Fruit fly (Drosophila melanogaster) Kc167 (cell line): ENCODE data around the gene CG13053.

ENCODE experiments used
- Myc ChIP-seq: fragments of >200 bp; optimal IDR thresholded peaks from 2 replicates; lab custom pipeline; 2017; ENCODE audit warnings: missing external identifiers
- Sin3A ChIP-seq: fragments of >200 bp; optimal IDR thresholded peaks from 2 replicates; lab custom pipeline; 2018; ENCODE audit warnings: missing external identifiers
- h ChIP-seq: fragments of >200 bp; optimal IDR thresholded peaks from 3 replicates; lab custom pipeline; 2018; ENCODE audit warnings: missing external identifiers
- insv ChIP-seq: fragments of >200 bp; optimal IDR thresholded peaks from 3 replicates; lab custom pipeline; 2018; ENCODE audit warnings: missing external identifiers
- psq ChIP-seq: fragments of >200 bp; optimal IDR thresholded peaks from 2 replicates; lab custom pipeline; 2017; ENCODE audit warnings: missing external identifiers
- ttk ChIP-seq: sonication (Bioruptor generic); optimal IDR thresholded peaks from 2 replicates; lab custom pipeline; 2017; ENCODE audit warnings: missing external identifiers

CG13053 gene

DNA sequence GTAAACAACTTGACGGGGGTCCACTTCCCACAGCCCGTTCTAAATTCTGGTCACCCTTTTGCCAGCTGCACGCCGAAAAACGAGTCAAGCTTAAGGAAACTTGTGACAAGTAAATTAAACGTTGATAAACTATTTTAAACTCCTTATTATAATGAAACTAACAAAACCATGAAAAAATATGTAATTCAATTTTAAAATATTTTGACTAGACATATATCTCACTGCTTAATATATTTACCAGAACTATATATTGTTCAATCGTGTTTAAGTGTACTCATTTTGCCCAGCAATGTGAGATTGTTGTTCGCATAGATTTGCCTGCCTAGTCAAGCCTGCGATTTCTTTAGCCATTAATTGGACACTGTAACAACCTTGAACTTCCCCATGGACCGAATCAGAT lies at the start of gene CG13053:
Gene CG13053, minus strand, starts transcription at position 171 of the 400 bp plus-strand sequence.
- TF ChIP-seq psq (lab: Kevin White, UChicago) = no peak
- TF ChIP-seq h (lab: Kevin White, UChicago) = no peak
- no peak for TF ChIP-seq ttk (lab: Kevin White, UChicago)
- TF ChIP-seq Sin3A = no peak
- TF ChIP-seq insv (lab: Kevin White, UChicago) = no peak
- no peak for TF ChIP-seq Myc (lab: Kevin White, UChicago)

DNA sequence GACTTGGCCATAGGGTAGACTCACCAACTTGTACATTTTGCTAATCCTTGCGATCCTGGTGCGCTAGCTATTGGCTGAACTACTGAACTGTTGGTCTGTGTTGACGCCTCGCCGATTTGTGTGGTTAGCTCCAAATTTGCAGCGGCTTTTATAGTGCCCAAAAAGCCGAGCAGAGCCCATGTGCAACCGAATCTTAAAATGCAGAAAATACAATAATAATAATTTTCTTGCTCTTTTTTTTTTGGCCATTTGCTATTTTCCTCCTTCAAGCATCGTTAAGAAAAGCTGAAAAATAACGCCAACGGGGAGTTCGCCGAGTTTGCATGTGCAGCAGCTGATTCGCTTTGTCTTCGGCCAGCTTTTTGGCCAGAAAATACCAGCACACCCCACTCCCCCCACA lies 48.9 kb upstream of the CG13053 start, which contains the start of gene CG13042:
Gene CG13042, minus strand, starts transcription at position 101 of the 400 bp plus-strand sequence.
- TF ChIP-seq Myc (lab: Kevin White, UChicago) (no peak), insv (lab: Kevin White, UChicago) (no peak), psq (lab: Kevin White, UChicago) (no peak), ttk (lab: Kevin White, UChicago) (no peak), Sin3A (no peak), h (lab: Kevin White, UChicago) (no peak)

DNA sequence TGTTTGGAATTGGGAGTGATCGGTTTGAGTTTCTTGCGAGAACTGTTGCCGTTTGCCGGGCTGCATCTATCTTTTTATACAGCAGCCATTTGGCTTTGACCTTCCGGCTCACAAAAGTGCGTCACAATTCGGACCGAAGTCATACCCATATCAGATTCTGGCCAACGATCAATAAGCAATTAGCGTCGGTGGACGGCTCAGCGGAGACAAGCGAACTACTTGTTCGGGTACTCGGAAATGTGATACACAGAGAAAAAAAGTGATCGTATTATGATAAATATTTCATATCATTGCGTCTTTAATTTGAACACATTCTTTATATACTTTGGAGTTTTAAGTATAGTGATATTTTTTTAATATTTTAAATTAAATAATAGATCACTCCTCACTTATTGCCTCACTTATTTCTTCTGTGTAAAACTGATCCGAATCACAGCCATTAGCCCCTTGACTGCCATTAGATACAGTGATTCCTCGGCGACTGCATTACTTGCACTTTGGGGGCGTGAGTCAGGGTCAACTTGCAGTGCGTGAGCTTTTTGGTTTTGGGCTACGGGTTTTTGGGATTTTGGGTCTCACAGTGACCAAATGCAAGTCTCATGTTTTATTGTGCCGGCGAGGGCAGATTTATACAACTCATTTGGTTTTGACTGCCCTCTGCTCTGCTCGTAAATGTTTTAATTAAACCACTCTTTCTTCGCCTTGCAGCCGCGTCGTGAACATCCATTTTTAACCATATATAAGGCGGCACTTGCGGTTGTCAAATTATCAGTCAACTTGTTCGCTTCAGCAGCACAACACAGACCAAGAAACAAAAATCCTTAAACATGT lies 46.5 kb upstream of the CG13053 start, which contains the start of the genes CG13043 and CG13063:
Gene CG13043, minus strand, starts transcription at position 51 of the 831 bp plus-strand sequence.
Gene CG13063, plus strand, starts transcription at position 781 of the 831 bp plus-strand sequence.
- TF ChIP-seq h (lab: Kevin White, UChicago) (no peak), Sin3A (no peak), psq (lab: Kevin White, UChicago) (no peak), ttk (lab: Kevin White, UChicago) (no peak), insv (lab: Kevin White, UChicago) (no peak), Myc (lab: Kevin White, UChicago) (no peak)

DNA sequence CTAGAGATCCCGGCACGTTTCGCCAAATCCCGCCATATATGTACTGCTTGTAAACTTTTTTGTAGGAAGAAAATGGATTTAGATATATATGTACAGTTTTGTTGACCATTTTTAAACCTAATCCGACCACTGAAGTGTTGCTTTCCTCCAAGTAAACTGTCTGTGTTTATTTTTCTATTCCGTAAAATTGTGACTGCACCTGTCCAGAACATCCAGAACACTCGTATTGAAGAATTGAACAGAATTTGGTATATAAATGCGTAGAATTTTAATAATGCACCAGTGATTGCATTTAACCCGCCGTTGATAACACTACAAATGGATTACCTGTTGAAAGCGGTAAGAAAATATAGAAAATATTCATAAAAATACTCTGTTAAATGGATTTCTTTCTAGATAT lies 44.5 kb upstream of the CG13053 start, which contains the start of gene CG43249:
Gene CG43249, plus strand, starts transcription at position 301 of the 400 bp plus-strand sequence.
- TF ChIP-seq psq (lab: Kevin White, UChicago) (no peak), insv (lab: Kevin White, UChicago) (no peak)

DNA sequence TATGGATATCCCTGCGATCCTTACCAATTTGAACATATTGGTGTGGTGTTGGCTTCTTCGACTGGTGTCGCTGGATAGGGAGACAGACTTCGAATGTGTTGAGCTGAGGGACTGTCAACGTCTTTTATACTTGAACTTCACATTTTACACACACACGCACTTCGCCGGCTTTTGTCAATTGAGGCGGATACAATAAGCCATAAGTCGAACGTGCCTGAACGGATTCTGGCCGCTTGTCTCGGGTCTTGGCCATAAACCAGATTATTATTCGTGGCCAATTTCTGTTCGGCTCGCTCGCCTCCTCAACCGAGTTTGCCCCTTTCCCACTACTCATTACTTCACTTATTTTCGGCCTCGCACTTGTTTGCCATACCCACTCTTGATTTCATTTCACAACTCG lies 43.6 kb upstream of the CG13053 start, which contains the start of gene CG13044:
Gene CG13044, minus strand, starts transcription at position 101 of the 400 bp plus-strand sequence.
- TF ChIP-seq ttk (lab: Kevin White, UChicago) = no peak
- TF ChIP-seq Sin3A = no peak
- TF ChIP-seq psq (lab: Kevin White, UChicago) = no peak

DNA sequence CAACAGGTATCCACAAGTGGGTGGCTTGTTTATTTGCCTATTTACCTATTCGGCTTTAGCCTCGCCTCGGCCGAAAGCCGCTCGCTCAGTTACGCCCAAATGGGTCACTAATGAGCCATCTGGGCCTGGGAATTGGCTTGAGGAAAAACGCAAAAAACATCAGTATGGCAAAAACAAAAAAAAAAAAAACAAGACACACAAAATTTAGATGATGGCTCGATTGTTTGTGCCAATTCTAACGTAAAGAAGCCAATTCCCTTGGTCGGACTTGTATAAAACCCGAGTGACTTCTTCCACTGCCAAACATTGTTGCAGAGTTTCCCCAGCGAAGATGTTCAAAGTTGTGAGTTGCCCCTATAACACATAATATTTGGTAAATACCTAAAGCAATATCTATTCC lies 41.6 kb upstream of the CG13053 start, which contains the start of gene CG4982:
Gene CG4982, plus strand, starts transcription at position 301 of the 400 bp plus-strand sequence.
- no peak for TF ChIP-seq Sin3A
- TF ChIP-seq ttk (lab: Kevin White, UChicago) = no peak
- no peak for TF ChIP-seq h (lab: Kevin White, UChicago)
- TF ChIP-seq Myc (lab: Kevin White, UChicago) = no peak
- TF ChIP-seq insv (lab: Kevin White, UChicago) = no peak
- TF ChIP-seq psq (lab: Kevin White, UChicago) = no peak

DNA sequence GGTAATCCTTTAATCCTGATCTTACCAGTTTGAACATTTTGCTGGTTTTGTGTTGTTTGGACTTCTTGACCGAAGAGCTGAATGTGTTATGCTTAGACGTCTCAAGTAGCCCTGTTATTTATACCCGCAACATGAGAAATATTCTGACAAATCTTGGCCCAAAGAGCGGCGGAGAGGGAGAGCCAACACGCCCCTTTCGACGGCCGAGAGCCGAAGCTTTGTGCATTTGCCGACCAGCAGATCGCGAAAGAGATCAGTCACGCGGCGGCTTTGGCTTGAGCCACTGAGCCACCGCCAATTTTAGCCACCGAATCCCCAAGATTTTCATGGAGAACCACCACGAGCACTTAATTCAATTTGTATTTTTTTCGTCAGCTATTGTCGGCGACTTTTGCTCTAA lies 35.9 kb upstream of the CG13053 start, which contains the start of gene CG4962:
Gene CG4962, minus strand, starts transcription at position 101 of the 400 bp plus-strand sequence.
- no peak for TF ChIP-seq Sin3A
- no peak for TF ChIP-seq Myc (lab: Kevin White, UChicago)

DNA sequence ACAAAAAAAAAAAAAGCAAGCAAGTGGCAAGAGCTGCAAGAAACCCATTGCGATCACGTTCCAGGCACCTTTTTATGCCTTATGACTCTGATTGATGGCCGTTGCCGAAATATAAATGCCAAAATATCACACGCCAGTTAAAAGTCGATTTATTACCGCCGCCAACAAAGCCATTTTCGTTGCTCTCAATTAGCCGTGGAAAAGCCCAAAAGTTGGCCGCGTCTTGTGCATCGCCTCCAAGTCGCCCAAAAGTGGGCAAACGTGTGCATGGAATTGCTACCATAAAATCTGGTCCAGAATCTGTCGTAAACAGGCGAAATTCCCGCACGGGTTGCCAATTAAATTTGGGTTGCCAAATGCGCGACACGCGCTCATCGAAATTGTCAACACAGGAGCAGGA lies 32.2 kb upstream of the CG13053 start:
- no peak for TF ChIP-seq ttk (lab: Kevin White, UChicago)
- no peak for TF ChIP-seq insv (lab: Kevin White, UChicago)
- no peak for TF ChIP-seq h (lab: Kevin White, UChicago)
- TF ChIP-seq psq (lab: Kevin White, UChicago) = no peak
- TF ChIP-seq Myc (lab: Kevin White, UChicago) = no peak
- no peak for TF ChIP-seq Sin3A

DNA sequence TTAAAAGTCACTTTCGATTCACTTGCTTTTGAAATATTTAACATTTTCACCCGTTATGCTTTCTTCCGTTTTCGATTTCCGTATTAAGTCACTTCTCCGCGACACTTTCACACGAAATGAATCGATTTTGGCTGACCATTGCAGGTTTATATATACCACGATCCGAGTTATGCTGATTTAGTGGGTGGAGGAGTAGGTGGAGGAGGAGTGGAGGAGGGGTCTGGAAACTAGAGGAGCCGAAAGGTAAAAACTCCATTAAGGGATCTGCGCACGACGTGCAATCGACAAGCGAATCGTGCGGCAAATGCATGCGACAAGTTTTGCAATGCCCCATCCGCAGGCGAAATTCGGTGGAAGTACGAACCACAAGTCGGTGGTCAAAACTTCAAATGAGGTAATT lies 31.3 kb upstream of the CG13053 start, which contains the start of gene CG13045:
Gene CG13045, minus strand, starts transcription at position 101 of the 400 bp plus-strand sequence.
- no peak for TF ChIP-seq ttk (lab: Kevin White, UChicago)

DNA sequence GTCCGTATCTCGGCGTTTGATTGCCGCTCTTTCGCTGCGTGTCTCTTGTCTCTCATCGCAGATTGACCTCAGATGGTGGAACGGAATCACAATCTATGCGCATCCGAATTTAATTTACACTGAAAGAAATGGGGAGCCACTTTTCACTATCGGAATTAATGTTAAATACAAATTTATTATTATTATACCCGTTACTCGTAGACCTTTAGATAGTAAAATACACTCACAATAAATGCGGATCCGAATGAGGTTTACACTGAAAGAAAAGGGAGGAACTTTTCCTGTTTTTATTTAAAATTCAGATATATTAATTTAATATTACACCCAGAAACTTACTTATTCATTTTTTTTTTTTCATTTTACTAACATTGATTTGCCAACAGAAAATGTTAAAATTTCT lies 29.5 kb upstream of the CG13053 start:
- TF ChIP-seq Myc (lab: Kevin White, UChicago) (no peak), ttk (lab: Kevin White, UChicago) (no peak)

DNA sequence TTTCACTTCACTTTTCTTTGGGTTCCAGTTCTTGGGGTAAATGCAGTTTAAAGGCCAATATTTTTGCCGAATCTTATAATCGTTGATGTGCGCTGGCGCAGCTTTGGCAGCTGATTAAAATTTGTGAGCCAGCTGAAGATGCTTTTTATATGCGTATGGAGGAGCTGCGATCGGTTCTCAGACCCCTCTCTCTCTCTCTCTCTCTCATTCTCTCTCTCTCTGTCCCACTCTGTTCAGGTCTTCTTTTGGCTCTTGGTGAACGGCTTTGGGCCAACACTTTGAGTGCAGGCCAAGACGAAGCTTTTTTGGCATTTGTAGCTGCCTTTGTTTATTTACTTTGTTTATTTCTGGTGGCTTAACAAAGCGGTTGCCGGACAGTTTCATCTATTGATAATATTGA lies 28.8 kb upstream of the CG13053 start, which contains the start of gene CG13046:
Gene CG13046, minus strand, starts transcription at position 101 of the 400 bp plus-strand sequence.
- TF ChIP-seq psq (lab: Kevin White, UChicago) (no peak), insv (lab: Kevin White, UChicago) (no peak), Myc (lab: Kevin White, UChicago) (no peak), Sin3A (no peak), ttk (lab: Kevin White, UChicago) (no peak)

DNA sequence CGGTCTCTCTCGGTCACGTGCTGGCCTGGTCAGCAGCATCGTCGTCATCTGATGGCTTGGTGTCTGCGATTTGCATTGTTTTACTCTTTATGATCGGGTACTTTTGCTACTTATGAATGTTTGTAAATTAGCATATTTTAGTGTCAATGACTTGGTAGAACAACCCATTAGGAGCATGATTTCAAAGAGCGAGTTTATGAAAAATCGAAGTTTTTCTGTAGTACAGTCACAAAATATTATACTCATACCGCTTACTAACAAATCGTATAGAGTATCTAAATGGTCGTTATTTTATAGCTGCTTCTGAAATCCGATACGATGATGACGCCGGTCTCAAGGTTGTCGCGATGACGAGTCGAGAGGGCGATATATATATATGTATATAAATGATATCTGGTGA lies 26.7 kb upstream of the CG13053 start:
- TF ChIP-seq psq (lab: Kevin White, UChicago) = no peak
- TF ChIP-seq h (lab: Kevin White, UChicago) = no peak
- no peak for TF ChIP-seq insv (lab: Kevin White, UChicago)
- TF ChIP-seq ttk (lab: Kevin White, UChicago) = no peak
- no peak for TF ChIP-seq Myc (lab: Kevin White, UChicago)
- no peak for TF ChIP-seq Sin3A
